Worm (Caenorhabditis elegans): ENCODE results near the gene ugt-36.

DNA sequence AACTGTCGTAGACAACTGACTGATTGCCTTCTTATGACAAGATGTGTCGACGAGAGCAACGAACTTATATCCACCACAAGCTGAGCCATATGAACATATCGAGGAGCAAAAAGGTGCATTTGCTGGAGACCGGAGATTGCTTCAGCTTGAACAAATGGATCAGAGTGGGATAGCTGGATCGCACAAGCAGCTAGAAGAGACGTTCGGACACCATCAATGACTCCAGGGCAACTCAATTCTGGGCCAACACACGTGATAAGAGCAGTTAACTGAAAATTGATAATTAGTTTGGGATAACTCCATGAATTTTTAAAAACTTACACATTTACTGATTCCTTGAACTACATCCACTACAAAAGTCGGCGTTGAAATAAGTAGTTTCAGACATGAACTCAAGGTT is 42.2 kb downstream of the ugt-36 start:
- no peak for TF ChIP-seq syd-9 (tag; optimal IDR thresholded peaks at IDR 0.05)
- no peak for TF ChIP-seq nhr-11 (tag; optimal IDR thresholded peaks at IDR 0.05)
- no peak for TF ChIP-seq ceh-2 (tag; optimal IDR thresholded peaks at IDR 0.05)
- no peak for TF ChIP-seq pros-1 (tag; optimal IDR thresholded peaks at IDR 0.05)
- no peak for TF ChIP-seq unc-42 (tag; optimal IDR thresholded peaks at IDR 0.05)
- TF ChIP-seq ets-4 (tag; optimal IDR thresholded peaks at IDR 0.05): no peak
